Fruit fly (Drosophila melanogaster): ENCODE results near the gene PTPMT1.

dm6 chr3R:23732990-23733512, 25.1 kb upstream of the PTPMT1 start, which contains the start of the genes Hmgcr and Rpn9:
- TF ChIP-seq cnc (optimal IDR thresholded peaks at IDR 0.05) (no peak), CG7045 (GFP tag; optimal IDR thresholded peaks at IDR 0.05) (no peak), Mnt (GFP tag; optimal IDR thresholded peaks at IDR 0.05) (peak; percentile 28), kay (GFP tag; ENCODE audit: borderline replicate concordance) (peak; percentile 99), CG5204 (GFP tag; optimal IDR thresholded peaks at IDR 0.05) (no peak)

Data from whole organism, adult.